Worm (Caenorhabditis elegans): ENCODE results near the gene srlf-9.
A peak's percentile ranks its signal among the peaks of the same experiment; 100 is the strongest.
"Not testable (repeated sequence)": the region's sequence is repeated elsewhere in the genome, so short reads cannot be mapped to it uniquely, and the experiment has no call there.

The srlf-9 gene

ce11 chrIII:13401673-13402258 lies at the start of gene srlf-9, which contains the start of gene srlf-10:
Gene srlf-9 (minus strand): TSS chrIII:13401773.
Gene srlf-10 (plus strand): TSS chrIII:13402208.
- not testable (repeated sequence) for TF ChIP-seq ceh-16, eor-1, egl-27 (tag; optimal IDR thresholded peaks at IDR 0.05)

- TF ChIP-seq sea-2 (GFP tag; optimal IDR thresholded peaks at IDR 0.05) = no peak
- TF ChIP-seq elt-1 (tag; optimal IDR thresholded peaks at IDR 0.05) = no peak
- peak; percentile 44 for TF ChIP-seq nfya-1 (tag; optimal IDR thresholded peaks at IDR 0.05; ENCODE audit: insufficient read depth)
- TF ChIP-seq mml-1 (tag; optimal IDR thresholded peaks at IDR 0.05) = no peak
- TF ChIP-seq nhr-67 (tag; optimal IDR thresholded peaks at IDR 0.05) = no peak
- no peak for TF ChIP-seq nhr-25 (tag; optimal IDR thresholded peaks at IDR 0.05)
- TF ChIP-seq daf-12 (tag; optimal IDR thresholded peaks at IDR 0.05) = no peak
- no peak for TF ChIP-seq nhr-28 (tag; optimal IDR thresholded peaks at IDR 0.05)
- no peak for TF ChIP-seq elt-3 (tag; optimal IDR thresholded peaks at IDR 0.05)
- no peak for TF ChIP-seq nhr-43 (tag; optimal IDR thresholded peaks at IDR 0.05; ENCODE audit: poor library complexity, severe bottlenecking)
- no peak for TF ChIP-seq fkh-10 (GFP tag; optimal IDR thresholded peaks at IDR 0.05)
- TF ChIP-seq nhr-237 (tag; optimal IDR thresholded peaks at IDR 0.05) = no peak
- no peak for TF ChIP-seq ZK546.5 (tag; optimal IDR thresholded peaks at IDR 0.05)
- no peak for TF ChIP-seq ama-1 (optimal IDR thresholded peaks at IDR 0.05)
- no peak for TF ChIP-seq hmg-11 (tag; optimal IDR thresholded peaks at IDR 0.05)
- peak; percentile 57 for TF ChIP-seq pha-4 (tag; optimal IDR thresholded peaks at IDR 0.05)
- TF ChIP-seq eor-1 (tag; optimal IDR thresholded peaks at IDR 0.05) = no peak
- no peak for TF ChIP-seq snpc-4 (tag; optimal IDR thresholded peaks at IDR 0.05)
- TF ChIP-seq unc-62 (GFP tag; optimal IDR thresholded peaks at IDR 0.05) = no peak
- peak; percentile 27 for TF ChIP-seq ceh-28 (tag; optimal IDR thresholded peaks at IDR 0.05)
- no peak for TF ChIP-seq elt-2 (tag; optimal IDR thresholded peaks at IDR 0.05)
- TF ChIP-seq pqm-1 (tag; optimal IDR thresholded peaks at IDR 0.05) = no peak
- TF ChIP-seq nhr-23 (tag; optimal IDR thresholded peaks at IDR 0.05) = no peak
- TF ChIP-seq ceh-9 (tag; optimal IDR thresholded peaks at IDR 0.05) = no peak
- TF ChIP-seq unc-39 (tag; optimal IDR thresholded peaks at IDR 0.05) = no peak
- TF ChIP-seq lin-15B (tag; optimal IDR thresholded peaks at IDR 0.05) = peak; percentile 23
- no peak for TF ChIP-seq nhr-77 (tag; optimal IDR thresholded peaks at IDR 0.05)
- TF ChIP-seq fkh-2 (tag; optimal IDR thresholded peaks at IDR 0.05) = no peak
- no peak for TF ChIP-seq ztf-4 (tag; optimal IDR thresholded peaks at IDR 0.05)
- no peak for TF ChIP-seq R02D3.7 (tag; optimal IDR thresholded peaks at IDR 0.05)
- peak; percentile 24 for TF ChIP-seq skn-1 (tag; optimal IDR thresholded peaks at IDR 0.05)
- no peak for TF ChIP-seq egl-5 (tag; optimal IDR thresholded peaks at IDR 0.05)
- TF ChIP-seq fos-1 (tag; optimal IDR thresholded peaks at IDR 0.05) = no peak
- TF ChIP-seq aly-2 (tag; optimal IDR thresholded peaks at IDR 0.05) = no peak
These were observed 37.8 kb upstream of the srlf-9 start, which contains the start of gene ciao-2B for ce11 chrIII:13439415-13439814. Gene ciao-2B (minus strand): TSS chrIII:13439544.

ce11 chrIII:13436843-13437242 lies 35.3 kb upstream of the srlf-9 start, which contains the start of gene F45G2.9:
Gene F45G2.9 (minus strand): TSS chrIII:13436943.
- TF ChIP-seq fos-1 (tag; optimal IDR thresholded peaks at IDR 0.05) (no peak), egl-27 (tag; optimal IDR thresholded peaks at IDR 0.05) (no peak), lin-39 (tag; optimal IDR thresholded peaks at IDR 0.05) (no peak), pha-4 (tag; optimal IDR thresholded peaks at IDR 0.05) (no peak)

- TF ChIP-seq daf-12 (tag; optimal IDR thresholded peaks at IDR 0.05) = no peak
- TF ChIP-seq lin-15B (tag; optimal IDR thresholded peaks at IDR 0.05) = no peak
- TF ChIP-seq mdl-1 (tag; optimal IDR thresholded peaks at IDR 0.05) = no peak
- TF ChIP-seq snpc-4 (tag; optimal IDR thresholded peaks at IDR 0.05) = no peak
- no peak for TF ChIP-seq pqm-1 (tag; optimal IDR thresholded peaks at IDR 0.05)
- no peak for TF ChIP-seq ceh-16 (tag; optimal IDR thresholded peaks at IDR 0.05)
- no peak for TF ChIP-seq unc-39 (tag; optimal IDR thresholded peaks at IDR 0.05)
- no peak for TF ChIP-seq egl-5 (tag; optimal IDR thresholded peaks at IDR 0.05)
- no peak for TF ChIP-seq mml-1 (tag; optimal IDR thresholded peaks at IDR 0.05)
- no peak for TF ChIP-seq aly-2 (tag; optimal IDR thresholded peaks at IDR 0.05)
- no peak for TF ChIP-seq ZK546.5 (tag; optimal IDR thresholded peaks at IDR 0.05)
- TF ChIP-seq skn-1 (tag; optimal IDR thresholded peaks at IDR 0.05) = no peak
These were observed 34.0 kb upstream of the srlf-9 start, which contains the start of gene F45G2.8 for ce11 chrIII:13435570-13435969. Gene F45G2.8 (minus strand): TSS chrIII:13435670.
